Worm (Caenorhabditis elegans) whole organism, young adult: Measurements from ENCODE around the gene coa-3.

Experiments used
- F55B11.4 ChIP-seq: sonication (generic microtip); optimal IDR thresholded peaks from 2 replicates; lab custom pipeline; 2016; ENCODE audit warnings: missing compliant biosample characterization, missing genetic modification characterization, borderline replicate concordance; ENCODE audit not compliant: insufficient read depth
- ama-1 ChIP-seq, 3 experiments: fragments of 150-350 bp in 1 of 3; sonication (generic microtip) in 2 of 3; optimal IDR thresholded peaks; 2 replicates each; lab custom pipeline; 2014 to 2018; ENCODE audit warnings: missing biosample characterization in 2 of 3, missing genetic modification characterization in 2 of 3, missing genetic modification reagents in 2 of 3
- atf-7 ChIP-seq: sonication (generic microtip); optimal IDR thresholded peaks from 2 replicates; lab custom pipeline; 2017; ENCODE audit warnings: mild to moderate bottlenecking, missing genetic modification characterization, missing compliant biosample characterization
- dpl-1 ChIP-seq: fragments of 150-350 bp; optimal IDR thresholded peaks from 2 replicates; lab custom pipeline; 2014; ENCODE audit warnings: missing biosample characterization, missing genetic modification reagents, missing genetic modification characterization
- him-1 ChIP-seq: sonication (generic microtip); optimal IDR thresholded peaks from 2 replicates; lab custom pipeline; 2016; ENCODE audit warnings: missing genotype, missing genetic modification reagents, missing genetic modification characterization, missing compliant biosample characterization
- lin-26 ChIP-seq: fragments of 200-800 bp; sonication (Bioruptor generic); IDR thresholded peaks from 2 replicates; pipeline ENCODE4 v1.3.6; 2022; ENCODE audit warnings: missing genetic modification reagents, missing genetic modification characterization, missing compliant biosample characterization
- lin-40 ChIP-seq: sonication (generic microtip); optimal IDR thresholded peaks from 2 replicates; lab custom pipeline; 2016; ENCODE audit warnings: missing genetic modification characterization, mild to moderate bottlenecking, missing compliant biosample characterization, missing genotype, missing genetic modification reagents
- madf-10 ChIP-seq: sonication (generic microtip); optimal IDR thresholded peaks from 2 replicates; lab custom pipeline; 2016; ENCODE audit warnings: mild to moderate bottlenecking, missing genetic modification characterization, missing compliant biosample characterization
- pha-4 ChIP-seq: fragments of 150-350 bp; sonication (generic microtip); optimal IDR thresholded peaks from 2 replicates; lab custom pipeline; 2014; ENCODE audit warnings: missing biosample characterization, missing genetic modification reagents, missing genetic modification characterization
- sdz-38 ChIP-seq: sonication (generic microtip); optimal IDR thresholded peaks from 2 replicates; lab custom pipeline; 2016; ENCODE audit warnings: missing genotype, missing genetic modification characterization, missing compliant biosample characterization
- snpc-4 ChIP-seq, 5 experiments: fragments of 150-350 bp in 1 of 5; sonication (generic microtip) in 4 of 5; optimal IDR thresholded peaks; 2 replicates each; lab custom pipeline; 2014 to 2018; ENCODE audit warnings: missing genetic modification characterization in 5 of 5, missing biosample characterization in 3 of 5, antibody characterized with exemption in 2 of 5, mild to moderate bottlenecking in 2 of 5, missing compliant biosample characterization in 2 of 5, missing genotype in 2 of 5, moderate library complexity in 2 of 5, missing genetic modification reagents in 1 of 5

ce11 chrII:4573084-4573483 is 29.3 kb downstream of the coa-3 start:
- TF ChIP-seq madf-10 (tag; lab: Kevin White, UChicago): no peak
- TF ChIP-seq snpc-4 (GFP tag; optimal IDR thresholded peaks at IDR 0.05; lab: Kevin White, UChicago): no peak
- TF ChIP-seq snpc-4 (tag; optimal IDR thresholded peaks at IDR 0.05; lab: Kevin White, UChicago): no peak
- no peak for TF ChIP-seq sdz-38 (tag; lab: Kevin White, UChicago)
- TF ChIP-seq F55B11.4 (tag; lab: Kevin White, UChicago): no peak
- no peak for TF ChIP-seq lin-40 (tag; lab: Kevin White, UChicago)
- TF ChIP-seq atf-7 (tag; lab: Kevin White, UChicago): no peak
- TF ChIP-seq him-1 (tag; lab: Kevin White, UChicago): no peak
- no peak for TF ChIP-seq ama-1 (optimal IDR thresholded peaks at IDR 0.05; lab: Kevin White, UChicago)
- TF ChIP-seq ama-1 (GFP tag; optimal IDR thresholded peaks at IDR 0.05; lab: Kevin White, UChicago): no peak
- TF ChIP-seq lin-26 (GFP tag; lab: Robert Waterston, UW): no peak
- TF ChIP-seq dpl-1 (GFP tag; lab: Kevin White, UChicago): no peak
- no peak for TF ChIP-seq pha-4
